Worm (Caenorhabditis elegans) whole organism, L4 larva: ENCODE results near the gene nas-29.

ENCODE experiments used
- D1046.2 ChIP-seq: fragments of 200-800 bp; sonication (Bioruptor generic); IDR thresholded peaks from 2 replicates; pipeline ENCODE4 v1.3.6; 2022; ENCODE audit warnings: missing genetic modification characterization, missing compliant biosample characterization
- F26F4.8 ChIP-seq: fragments of 200-800 bp; sonication (Bioruptor generic); conservative IDR thresholded peaks from 2 replicates; pipeline ENCODE4 v1.3.6; 2022; ENCODE audit warnings: missing genetic modification characterization, missing compliant biosample characterization
- F49E8.2 ChIP-seq: sonication (generic microtip); optimal IDR thresholded peaks from 2 replicates; lab custom pipeline; 2016; ENCODE audit warnings: missing compliant biosample characterization, mild to moderate bottlenecking, missing genetic modification characterization, borderline replicate concordance
- Y105C5A.15 ChIP-seq: fragments of 200-800 bp; sonication (Bioruptor generic); IDR thresholded peaks from 2 replicates; pipeline ENCODE4 v1.3.6; 2022; ENCODE audit warnings: missing genetic modification characterization, missing compliant biosample characterization
- aly-2 ChIP-seq: sonication (generic microtip); optimal IDR thresholded peaks from 2 replicates; lab custom pipeline; 2018; ENCODE audit warnings: missing biosample characterization, missing genetic modification characterization
- arid-1 ChIP-seq: fragments of 200-800 bp; sonication (Bioruptor generic); conservative IDR thresholded peaks from 2 replicates; pipeline ENCODE4 v1.3.6; 2022; ENCODE audit warnings: missing genetic modification reagents, missing genetic modification characterization, missing compliant biosample characterization
- ceh-20 ChIP-seq: fragments of 200-800 bp; sonication (Bioruptor generic); IDR thresholded peaks from 2 replicates; pipeline ENCODE4 v1.3.6; 2022; ENCODE audit warnings: missing genetic modification reagents, missing genetic modification characterization, missing compliant biosample characterization
- ceh-28 ChIP-seq: fragments of 150-350 bp; optimal IDR thresholded peaks from 2 replicates; lab custom pipeline; 2014; ENCODE audit warnings: missing biosample characterization, missing genetic modification reagents, missing genetic modification characterization
- ceh-32 ChIP-seq: sonication (generic microtip); optimal IDR thresholded peaks from 2 replicates; lab custom pipeline; 2016; ENCODE audit warnings: mild to moderate bottlenecking, missing genetic modification characterization, missing compliant biosample characterization; ENCODE audit not compliant: poor library complexity
- ceh-44 ChIP-seq: fragments of 200-800 bp; sonication (Bioruptor generic); IDR thresholded peaks from 2 replicates; pipeline ENCODE4 v1.3.6; 2022; ENCODE audit warnings: missing genetic modification reagents, missing genetic modification characterization, missing compliant biosample characterization
- ceh-62 ChIP-seq: sonication (generic microtip); optimal IDR thresholded peaks from 2 replicates; lab custom pipeline; 2017; ENCODE audit warnings: missing biosample characterization, missing genetic modification characterization
- ctbp-1 ChIP-seq: fragments of 200-800 bp; sonication (Bioruptor generic); IDR thresholded peaks from 2 replicates; pipeline ENCODE4 v1.3.6; 2022; ENCODE audit warnings: missing genetic modification reagents, missing genetic modification characterization, missing compliant biosample characterization
- daf-12 ChIP-seq: fragments of 150-350 bp; optimal IDR thresholded peaks from 2 replicates; lab custom pipeline; 2014; ENCODE audit warnings: missing biosample characterization, missing genetic modification reagents, missing genetic modification characterization
- daf-16 ChIP-seq, 3 experiments: sonication (generic microtip); optimal IDR thresholded peaks; 2 replicates each; lab custom pipeline; 2016 to 2017; ENCODE audit warnings: missing genetic modification characterization in 3 of 3, missing genetic modification reagents in 3 of 3, mild to moderate bottlenecking in 2 of 3, missing compliant biosample characterization in 2 of 3, missing biosample characterization in 1 of 3, moderate library complexity in 1 of 3
- daf-8 ChIP-seq: fragments of 200-800 bp; sonication (Bioruptor generic); IDR thresholded peaks from 2 replicates; pipeline ENCODE4 v1.3.6; 2022; ENCODE audit warnings: missing genetic modification characterization, missing compliant biosample characterization
- dmd-8 ChIP-seq: fragments of 200-800 bp; sonication (Bioruptor generic); IDR thresholded peaks from 2 replicates; pipeline ENCODE4 v1.3.6; 2022; ENCODE audit warnings: missing genetic modification characterization, missing compliant biosample characterization
- dmd-9 ChIP-seq: fragments of 200-800 bp; sonication (Bioruptor generic); IDR thresholded peaks from 2 replicates; pipeline ENCODE4 v1.3.6; 2022; ENCODE audit warnings: missing genetic modification reagents, missing genetic modification characterization, missing compliant biosample characterization
- egl-27 ChIP-seq: sonication (generic microtip); optimal IDR thresholded peaks from 3 replicates; lab custom pipeline; 2017; ENCODE audit warnings: missing biosample characterization, missing genetic modification reagents, missing genetic modification characterization
- hif-1 ChIP-seq, 2 experiments: sonication (generic microtip); optimal IDR thresholded peaks; 2 replicates each; lab custom pipeline; 2016 to 2017; ENCODE audit warnings: missing compliant biosample characterization in 2 of 2, missing genetic modification characterization in 2 of 2, missing genetic modification reagents in 2 of 2, missing genotype in 2 of 2, mild to moderate bottlenecking in 1 of 2
- hlh-11 ChIP-seq: fragments of 200-800 bp; sonication (Bioruptor generic); optimal IDR thresholded peaks from 2 replicates; lab custom pipeline; 2018; ENCODE audit warnings: mild to moderate bottlenecking, missing genetic modification characterization, missing compliant biosample characterization
- lin-13 ChIP-seq: fragments of 150-350 bp; optimal IDR thresholded peaks from 2 replicates; lab custom pipeline; 2014; ENCODE audit warnings: missing biosample characterization, missing genetic modification reagents, missing genetic modification characterization
- lin-29 ChIP-seq: fragments of 200-800 bp; sonication (Bioruptor generic); IDR thresholded peaks from 2 replicates; pipeline ENCODE4 v1.3.6; 2022; ENCODE audit warnings: missing genetic modification reagents, missing genetic modification characterization, missing compliant biosample characterization
- lir-3 ChIP-seq: sonication (generic microtip); optimal IDR thresholded peaks from 2 replicates; lab custom pipeline; 2016; ENCODE audit warnings: mild to moderate bottlenecking, missing genetic modification characterization, missing compliant biosample characterization
- madf-9 ChIP-seq: fragments of 200-800 bp; sonication (Bioruptor generic); conservative IDR thresholded peaks from 2 replicates; pipeline ENCODE4 v1.3.6; 2022; ENCODE audit warnings: missing genetic modification reagents, missing genetic modification characterization, missing compliant biosample characterization
- mdl-1 ChIP-seq, 2 experiments: fragments of 150-350 bp in 1 of 2; sonication (generic microtip) in 1 of 2; optimal IDR thresholded peaks; 2 replicates each; lab custom pipeline; 2014 to 2017; ENCODE audit warnings: missing biosample characterization in 2 of 2, missing genetic modification characterization in 2 of 2
- mes-2 ChIP-seq: sonication (generic microtip); optimal IDR thresholded peaks from 2 replicates; lab custom pipeline; 2016; ENCODE audit warnings: missing genotype, mild to moderate bottlenecking, missing genetic modification characterization, missing compliant biosample characterization; ENCODE audit not compliant: poor library complexity, severe bottlenecking
- mxl-2 ChIP-seq: fragments of 200-800 bp; sonication (Bioruptor generic); conservative IDR thresholded peaks from 2 replicates; pipeline ENCODE4 v1.3.6; 2022; ENCODE audit warnings: missing genetic modification reagents, missing genetic modification characterization, missing compliant biosample characterization
- nhr-111 ChIP-seq: fragments of 200-800 bp; sonication (Bioruptor generic); optimal IDR thresholded peaks from 2 replicates; lab custom pipeline; 2018; ENCODE audit warnings: mild to moderate bottlenecking, missing genetic modification characterization, missing compliant biosample characterization
- nhr-237 ChIP-seq: sonication (generic microtip); optimal IDR thresholded peaks from 2 replicates; lab custom pipeline; 2017; ENCODE audit warnings: missing biosample characterization, missing genetic modification characterization
- nhr-25 ChIP-seq: sonication (generic microtip); optimal IDR thresholded peaks from 2 replicates; lab custom pipeline; 2017; ENCODE audit warnings: missing genetic modification characterization, mild to moderate bottlenecking, missing compliant biosample characterization, antibody characterized with exemption, moderate library complexity, borderline replicate concordance; ENCODE audit not compliant: insufficient read depth
- nhr-28 ChIP-seq: fragments of 150-350 bp; optimal IDR thresholded peaks from 2 replicates; lab custom pipeline; 2014; ENCODE audit warnings: missing biosample characterization, missing genetic modification characterization
- nhr-42 ChIP-seq: fragments of 200-800 bp; sonication (Bioruptor generic); IDR thresholded peaks from 2 replicates; pipeline ENCODE4 v1.3.6; 2022; ENCODE audit warnings: missing genetic modification characterization, missing compliant biosample characterization
- nhr-48 ChIP-seq: sonication (generic microtip); optimal IDR thresholded peaks from 2 replicates; lab custom pipeline; 2016; ENCODE audit warnings: mild to moderate bottlenecking, missing genetic modification characterization, missing compliant biosample characterization
- php-3 ChIP-seq: fragments of 200-800 bp; sonication (Bioruptor generic); IDR thresholded peaks from 2 replicates; pipeline ENCODE4 v1.3.6; 2022; ENCODE audit warnings: missing genetic modification reagents, missing genetic modification characterization, missing compliant biosample characterization
- rbr-2 ChIP-seq: sonication (generic microtip); optimal IDR thresholded peaks from 2 replicates; lab custom pipeline; 2016; ENCODE audit warnings: missing genotype, missing genetic modification characterization, missing compliant biosample characterization
- saeg-2 ChIP-seq: fragments of 200-800 bp; sonication (Bioruptor generic); IDR thresholded peaks from 2 replicates; pipeline ENCODE4 v1.3.6; 2022; ENCODE audit warnings: missing genetic modification reagents, missing genetic modification characterization, missing compliant biosample characterization
- set-16 ChIP-seq: fragments of 200-800 bp; sonication (Bioruptor generic); IDR thresholded peaks from 2 replicates; pipeline ENCODE4 v1.3.6; 2022; ENCODE audit warnings: missing genetic modification reagents, missing genetic modification characterization, missing compliant biosample characterization
- spr-3 ChIP-seq: fragments of 200-800 bp; sonication (Bioruptor generic); optimal IDR thresholded peaks from 2 replicates; lab custom pipeline; 2018; ENCODE audit warnings: mild to moderate bottlenecking, missing genetic modification characterization, missing compliant biosample characterization
- tag-97 ChIP-seq: fragments of 200-800 bp; sonication (Bioruptor generic); IDR thresholded peaks from 2 replicates; pipeline ENCODE4 v1.3.6; 2022; ENCODE audit warnings: missing genetic modification characterization, missing compliant biosample characterization
- tra-1 ChIP-seq: fragments of 200-800 bp; sonication (Bioruptor generic); IDR thresholded peaks from 2 replicates; pipeline ENCODE4 v1.3.6; 2022; ENCODE audit warnings: missing genetic modification reagents, missing genetic modification characterization, missing compliant biosample characterization
- zfp-3 ChIP-seq: fragments of 200-800 bp; sonication (Bioruptor generic); conservative IDR thresholded peaks from 2 replicates; pipeline ENCODE4 v1.3.6; 2022; ENCODE audit warnings: missing genetic modification reagents, missing genetic modification characterization, missing compliant biosample characterization
- zip-11 ChIP-seq: fragments of 200-800 bp; sonication (Bioruptor generic); IDR thresholded peaks from 2 replicates; pipeline ENCODE4 v1.3.6; 2022; ENCODE audit warnings: missing genetic modification characterization, missing compliant biosample characterization
- ztf-11 ChIP-seq: fragments of 150-350 bp; optimal IDR thresholded peaks from 2 replicates; lab custom pipeline; 2014; ENCODE audit warnings: missing biosample characterization, missing genetic modification characterization

Gene nas-29

DNA sequence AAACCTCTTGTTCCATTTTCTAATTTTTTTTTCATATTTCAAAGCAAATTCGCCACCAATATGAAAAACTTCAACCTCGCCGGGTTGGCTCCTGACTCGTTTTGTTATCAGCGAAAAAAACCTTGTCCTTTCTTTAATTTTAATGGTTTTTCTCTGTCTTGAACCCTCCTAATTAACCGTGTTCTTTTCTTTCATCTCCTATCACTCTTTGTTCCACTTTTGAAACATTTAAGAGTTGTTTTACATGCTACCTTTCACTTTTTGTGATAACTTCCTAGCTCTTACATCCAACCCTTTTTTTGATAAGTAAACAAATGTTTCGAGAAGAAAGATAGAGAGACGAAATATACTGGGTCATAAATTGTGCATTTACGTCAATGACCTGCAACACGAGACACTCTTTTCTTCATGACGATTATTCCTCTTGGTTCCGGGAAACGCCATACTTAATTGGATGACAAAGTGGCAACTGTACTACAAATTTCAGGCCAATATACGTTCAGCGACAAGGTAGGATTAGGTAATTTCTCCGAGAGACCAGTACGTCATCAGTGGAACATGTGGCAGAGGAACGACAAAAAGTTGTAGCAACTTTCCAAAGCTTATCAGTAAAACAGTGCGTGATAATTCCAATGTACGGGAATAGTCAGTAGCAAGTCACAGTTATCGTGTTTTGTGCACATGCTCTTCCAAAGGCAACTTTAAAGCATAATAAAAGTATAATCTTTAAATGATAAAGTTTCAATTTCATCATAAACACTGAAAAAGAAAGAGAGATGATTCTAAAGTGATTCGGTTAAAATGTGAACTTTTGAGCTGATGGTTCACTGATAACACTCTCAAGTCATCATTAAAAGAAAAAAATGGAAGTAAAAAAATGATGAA lies 43.1 kb upstream of the nas-29 start (continued):
- TF ChIP-seq tra-1 (GFP tag; lab: Robert Waterston, UW) = peak; percentile 79
- no peak for TF ChIP-seq ceh-28 (tag; lab: Kevin White, UChicago)
- TF ChIP-seq mes-2 (tag; lab: Kevin White, UChicago) = peak; percentile 20
- TF ChIP-seq daf-16 (GFP tag; optimal IDR thresholded peaks at IDR 0.05; lab: Kevin White, UChicago) = no peak
- peak; percentile 77 for TF ChIP-seq daf-16 (tag; optimal IDR thresholded peaks at IDR 0.05; lab: Kevin White, UChicago)
- TF ChIP-seq php-3 = peak; percentile 92
- TF ChIP-seq F26F4.8 (GFP tag; lab: Robert Waterston, UW) = no peak
- TF ChIP-seq, all 104 proteins: peak for 19

ce11 chrII:5183207-5183606 lies 41.4 kb upstream of the nas-29 start:
- no peak for TF ChIP-seq tag-97
- no peak for TF ChIP-seq lin-13
- TF ChIP-seq nhr-28 (tag; lab: Kevin White, UChicago) = no peak
- TF ChIP-seq ceh-32 = no peak
- TF ChIP-seq hlh-11 (tag; lab: Kevin White, UChicago) = no peak
- no peak for TF ChIP-seq nhr-25 (tag; lab: Kevin White, UChicago)
- TF ChIP-seq aly-2 (tag; lab: Kevin White, UChicago) = no peak
- no peak for TF ChIP-seq F49E8.2 (tag; lab: Kevin White, UChicago)
- TF ChIP-seq hif-1 (tag; optimal IDR thresholded peaks at IDR 0.05; lab: Kevin White, UChicago) = no peak
- TF ChIP-seq saeg-2 (GFP tag; lab: Robert Waterston, UW) = no peak
- TF ChIP-seq arid-1 (GFP tag; lab: Robert Waterston, UW) = no peak

DNA sequence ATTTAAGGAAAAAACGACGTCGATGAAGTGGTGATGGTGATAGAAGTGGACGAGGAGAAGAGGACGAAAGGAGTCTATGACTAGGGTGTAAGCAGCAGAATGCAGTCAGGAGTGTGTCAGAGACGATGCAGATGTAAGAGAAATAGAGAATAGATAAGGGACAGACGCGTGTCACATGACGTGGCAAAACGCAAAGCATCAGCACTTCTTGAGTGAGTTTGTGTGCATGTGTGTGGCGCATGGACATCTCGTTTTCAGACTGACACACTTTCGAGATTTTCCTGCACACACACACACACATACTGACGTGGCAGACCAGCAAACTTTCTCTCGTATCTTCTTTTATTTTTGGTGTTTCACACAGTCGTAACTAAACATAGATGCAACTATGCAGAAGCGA lies 40.6 kb upstream of the nas-29 start:
- TF ChIP-seq daf-12 (tag; lab: Kevin White, UChicago) = no peak
- TF ChIP-seq daf-16 (GFP tag; optimal IDR thresholded peaks at IDR 0.05; lab: Kevin White, UChicago) = peak in 1 of 2 experiments; percentile 65
- TF ChIP-seq daf-16 (tag; optimal IDR thresholded peaks at IDR 0.05; lab: Kevin White, UChicago) = peak; percentile 87
- peak; percentile 83 for TF ChIP-seq tra-1 (GFP tag; lab: Robert Waterston, UW)
- TF ChIP-seq set-16 (GFP tag; lab: Robert Waterston, UW) = peak; percentile 29; the same call in 1 of the 2 replicates
- TF ChIP-seq tag-97 = no peak
- TF ChIP-seq ceh-20 (GFP tag; lab: Robert Waterston, UW) = peak; percentile 80; the same call in 1 of the 2 replicates
- no peak for TF ChIP-seq nhr-111 (GFP tag; lab: Kevin White, UChicago)
- 0 out of 2 replicates have a peak, but pooled peaks have one; percentile 34 for TF ChIP-seq zfp-3
- TF ChIP-seq ceh-62 (tag; lab: Kevin White, UChicago) = no peak
- TF ChIP-seq D1046.2 = no peak
- TF ChIP-seq nhr-48 (tag; lab: Kevin White, UChicago) = peak; percentile 82
- no peak for TF ChIP-seq egl-27 (tag; lab: Kevin White, UChicago)
- no peak for TF ChIP-seq F26F4.8 (GFP tag; lab: Robert Waterston, UW)
- TF ChIP-seq rbr-2 (tag; lab: Kevin White, UChicago) = peak; percentile 49
- TF ChIP-seq zip-11 (GFP tag; lab: Robert Waterston, UW) = no peak
- no peak for TF ChIP-seq spr-3 (GFP tag; lab: Kevin White, UChicago)
- TF ChIP-seq lin-29 = no peak
- TF ChIP-seq ctbp-1 (GFP tag; lab: Robert Waterston, UW) = peak; percentile 15; the same call in 1 of the 2 replicates
- no peak for TF ChIP-seq ceh-28 (tag; lab: Kevin White, UChicago)
- TF ChIP-seq nhr-42 = peak; percentile 57; the same call in 1 of the 2 replicates
- TF ChIP-seq madf-9 (GFP tag; lab: Robert Waterston, UW) = peak; percentile 55; the same call in 1 of the 2 replicates
- TF ChIP-seq Y105C5A.15 (GFP tag; lab: Robert Waterston, UW) = no peak
- peak; percentile 53 to 79 for TF ChIP-seq mdl-1 (tag; optimal IDR thresholded peaks at IDR 0.05; lab: Kevin White, UChicago)
- no peak for TF ChIP-seq lir-3
- no peak for TF ChIP-seq dmd-9 (GFP tag; lab: Robert Waterston, UW)
- TF ChIP-seq ceh-44 (GFP tag; lab: Robert Waterston, UW) = no peak
- TF ChIP-seq dmd-8 (GFP tag; lab: Robert Waterston, UW) = no peak
- no peak for TF ChIP-seq ztf-11 (tag; lab: Kevin White, UChicago)
- peak; percentile 57; the same call in 1 of the 2 replicates for TF ChIP-seq mxl-2 (GFP tag; lab: Robert Waterston, UW)
- no peak for TF ChIP-seq daf-8 (GFP tag; lab: Robert Waterston, UW)
- TF ChIP-seq nhr-237 = no peak
- peak; percentile 15 for TF ChIP-seq mes-2 (tag; lab: Kevin White, UChicago)
